Worm (Caenorhabditis elegans) whole organism, L4 larva: Measurements from ENCODE around the gene Y39A1A.31.
A peak's percentile ranks its signal among the peaks of the same experiment; 100 is the strongest.

Experiments
- aha-1 ChIP-seq: fragments of 150-350 bp; peaks from one replicate; lab custom pipeline; 2014; ENCODE audit warnings: missing biosample characterization, missing genetic modification characterization
- attf-4 ChIP-seq: sonication (generic microtip); optimal IDR thresholded peaks from 3 replicates; lab custom pipeline; 2017; ENCODE audit warnings: missing biosample characterization, missing genetic modification characterization
- ceh-28 ChIP-seq: fragments of 150-350 bp; optimal IDR thresholded peaks from 2 replicates; lab custom pipeline; 2014; ENCODE audit warnings: missing biosample characterization, missing genetic modification reagents, missing genetic modification characterization
- ceh-32 ChIP-seq: sonication (generic microtip); optimal IDR thresholded peaks from 2 replicates; lab custom pipeline; 2016; ENCODE audit warnings: mild to moderate bottlenecking, missing genetic modification characterization, missing compliant biosample characterization; ENCODE audit not compliant: poor library complexity
- dmd-8 ChIP-seq: fragments of 200-800 bp; sonication (Bioruptor generic); IDR thresholded peaks from 2 replicates; pipeline ENCODE4 v1.3.6; 2022; ENCODE audit warnings: missing genetic modification characterization, missing compliant biosample characterization
- dpl-1 ChIP-seq: fragments of 150-350 bp; optimal IDR thresholded peaks from 2 replicates; lab custom pipeline; 2014; ENCODE audit warnings: missing biosample characterization, missing genetic modification reagents, missing genetic modification characterization
- gei-8 ChIP-seq: fragments of 200-800 bp; sonication (Bioruptor generic); optimal IDR thresholded peaks from 2 replicates; lab custom pipeline; 2018; ENCODE audit warnings: mild to moderate bottlenecking, missing genetic modification characterization, missing compliant biosample characterization
- lim-7 ChIP-seq: fragments of 200-800 bp; sonication (Bioruptor generic); IDR thresholded peaks from 2 replicates; pipeline ENCODE4 v1.3.6; 2022; ENCODE audit warnings: missing genetic modification characterization, missing compliant biosample characterization
- nhr-28 ChIP-seq: fragments of 150-350 bp; optimal IDR thresholded peaks from 2 replicates; lab custom pipeline; 2014; ENCODE audit warnings: missing biosample characterization, missing genetic modification characterization
- tra-1 ChIP-seq: fragments of 200-800 bp; sonication (Bioruptor generic); IDR thresholded peaks from 2 replicates; pipeline ENCODE4 v1.3.6; 2022; ENCODE audit warnings: missing genetic modification reagents, missing genetic modification characterization, missing compliant biosample characterization
- unc-39 ChIP-seq: sonication (generic microtip); optimal IDR thresholded peaks from 2 replicates; lab custom pipeline; 2017; ENCODE audit warnings: missing biosample characterization, missing genetic modification characterization
- zip-11 ChIP-seq: fragments of 200-800 bp; sonication (Bioruptor generic); IDR thresholded peaks from 2 replicates; pipeline ENCODE4 v1.3.6; 2022; ENCODE audit warnings: missing genetic modification characterization, missing compliant biosample characterization

DNA sequence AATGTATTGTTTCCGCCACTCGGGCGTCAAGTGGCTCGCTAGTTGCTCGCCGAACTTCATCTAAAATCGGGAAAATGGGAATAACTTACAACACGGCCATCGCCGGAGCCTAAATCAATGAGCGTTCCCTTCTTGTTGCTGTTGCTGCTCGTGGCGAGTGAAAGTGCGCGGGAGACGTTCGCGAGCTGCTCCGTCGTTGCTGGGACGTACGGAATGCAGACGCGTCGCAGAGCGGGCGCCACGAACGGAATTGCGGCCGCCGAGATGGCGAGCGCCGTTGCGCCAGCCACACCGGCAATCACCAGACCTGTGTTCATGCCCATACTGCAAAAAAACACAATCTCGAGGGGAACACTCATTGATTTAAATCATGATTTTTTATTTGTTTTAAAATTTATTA, 17.5 kb upstream of the Y39A1A.31 start:
- no peak for TF ChIP-seq zip-11 (GFP tag; lab: Robert Waterston, UW)
- TF ChIP-seq ceh-32 (tag; lab: Kevin White, UChicago) = no peak
- 0 out of 2 replicates have a peak, but pooled peaks have one; percentile 38 for TF ChIP-seq tra-1 (GFP tag; lab: Robert Waterston, UW)
- TF ChIP-seq attf-4 (tag; lab: Kevin White, UChicago) = no peak
- TF ChIP-seq aha-1 (tag; lab: Kevin White, UChicago) = no peak
- TF ChIP-seq nhr-28 (tag; lab: Kevin White, UChicago) = no peak
- peak; percentile 24; the same call in 1 of the 2 replicates for TF ChIP-seq lim-7
- TF ChIP-seq dmd-8 (GFP tag; lab: Robert Waterston, UW) = no peak
- no peak for TF ChIP-seq gei-8 (GFP tag; lab: Kevin White, UChicago)
- TF ChIP-seq ceh-28 (tag; lab: Kevin White, UChicago) = no peak
- TF ChIP-seq dpl-1 = no peak
- no peak for TF ChIP-seq unc-39 (tag; lab: Kevin White, UChicago)
